Worm (Caenorhabditis elegans) whole organism, late embryonic: ENCODE data around the gene ech-2.
A peak's percentile ranks its signal among the peaks of the same experiment; 100 is the strongest.

Experiments
- C08G9.2 ChIP-seq: sonication (generic microtip); optimal IDR thresholded peaks from 2 replicates; lab custom pipeline; 2016; ENCODE audit warnings: mild to moderate bottlenecking, missing genetic modification characterization, moderate library complexity, missing compliant biosample characterization
- C38D4.7 ChIP-seq: fragments of 200-800 bp; sonication (Bioruptor generic); optimal IDR thresholded peaks from 2 replicates; lab custom pipeline; 2018; ENCODE audit warnings: mild to moderate bottlenecking, missing genetic modification characterization, moderate library complexity, missing compliant biosample characterization
- F13H6.1 ChIP-seq: sonication (generic microtip); optimal IDR thresholded peaks from 2 replicates; lab custom pipeline; 2016; ENCODE audit warnings: missing genetic modification characterization, missing compliant biosample characterization
- T23F11.4 ChIP-seq: fragments of 200-800 bp; sonication (Bioruptor generic); optimal IDR thresholded peaks from 2 replicates; lab custom pipeline; 2018; ENCODE audit warnings: mild to moderate bottlenecking, missing genetic modification characterization, missing compliant biosample characterization
- ahr-1 ChIP-seq: sonication (generic microtip); optimal IDR thresholded peaks from 2 replicates; lab custom pipeline; 2016; ENCODE audit warnings: missing genetic modification characterization, missing compliant biosample characterization
- ama-1 ChIP-seq: fragments of 150-350 bp; optimal IDR thresholded peaks from 2 replicates; lab custom pipeline; 2014
- ceh-14 ChIP-seq: sonication (generic microtip); optimal IDR thresholded peaks from 2 replicates; lab custom pipeline; 2016; ENCODE audit warnings: missing genotype, missing genetic modification characterization, missing compliant biosample characterization
- ceh-18 ChIP-seq: sonication (generic microtip); optimal IDR thresholded peaks from 2 replicates; lab custom pipeline; 2016; ENCODE audit warnings: missing genetic modification characterization, missing compliant biosample characterization
- ceh-19 ChIP-seq: fragments of 200-800 bp; sonication (Bioruptor generic); optimal IDR thresholded peaks from 2 replicates; lab custom pipeline; 2018; ENCODE audit warnings: mild to moderate bottlenecking, missing genetic modification characterization, missing compliant biosample characterization
- ceh-2 ChIP-seq: sonication (generic microtip); optimal IDR thresholded peaks from 2 replicates; lab custom pipeline; 2016; ENCODE audit warnings: missing genotype, missing genetic modification characterization, missing compliant biosample characterization
- ceh-31 ChIP-seq: sonication (generic microtip); optimal IDR thresholded peaks from 2 replicates; lab custom pipeline; 2016; ENCODE audit warnings: missing genetic modification characterization, missing compliant biosample characterization
- ceh-34 ChIP-seq: sonication (generic microtip); optimal IDR thresholded peaks from 2 replicates; lab custom pipeline; 2016; ENCODE audit warnings: mild to moderate bottlenecking, missing genetic modification characterization, missing compliant biosample characterization
- ceh-6 ChIP-seq: fragments of 200-800 bp; sonication (Bioruptor generic); optimal IDR thresholded peaks from 2 replicates; lab custom pipeline; 2018; ENCODE audit warnings: mild to moderate bottlenecking, missing genetic modification characterization, missing compliant biosample characterization
- dve-1 ChIP-seq: sonication (generic microtip); optimal IDR thresholded peaks from 2 replicates; lab custom pipeline; 2017; ENCODE audit warnings: antibody characterized with exemption, mild to moderate bottlenecking, missing genetic modification characterization, missing compliant biosample characterization
- elt-2 ChIP-seq: sonication (generic microtip); optimal IDR thresholded peaks from 2 replicates; lab custom pipeline; 2016; ENCODE audit warnings: missing genetic modification reagents, missing genetic modification characterization, missing compliant biosample characterization
- fax-1 ChIP-seq: sonication (generic microtip); optimal IDR thresholded peaks from 2 replicates; lab custom pipeline; 2016; ENCODE audit warnings: missing genotype, missing genetic modification characterization, missing compliant biosample characterization
- hlh-13 ChIP-seq: fragments of 200-800 bp; sonication (Bioruptor generic); optimal IDR thresholded peaks from 2 replicates; lab custom pipeline; 2018; ENCODE audit warnings: mild to moderate bottlenecking, missing genetic modification characterization, missing compliant biosample characterization
- hlh-30 ChIP-seq: sonication (generic microtip); optimal IDR thresholded peaks from 2 replicates; lab custom pipeline; 2017; ENCODE audit warnings: antibody characterized with exemption, missing genetic modification characterization, missing compliant biosample characterization; ENCODE audit not compliant: insufficient read depth
- hlh-6 ChIP-seq: sonication (generic microtip); optimal IDR thresholded peaks from 2 replicates; lab custom pipeline; 2016; ENCODE audit warnings: missing genotype, missing genetic modification characterization, missing compliant biosample characterization
- hlh-8 ChIP-seq: sonication (generic microtip); optimal IDR thresholded peaks from 2 replicates; lab custom pipeline; 2016; ENCODE audit warnings: missing genotype, missing genetic modification characterization, missing compliant biosample characterization
- lim-6 ChIP-seq: sonication (generic microtip); optimal IDR thresholded peaks from 2 replicates; lab custom pipeline; 2016; ENCODE audit warnings: missing genetic modification characterization, missing compliant biosample characterization
- lin-11 ChIP-seq: fragments of 200-800 bp; sonication (Bioruptor generic); optimal IDR thresholded peaks from 2 replicates; lab custom pipeline; 2018; ENCODE audit warnings: mild to moderate bottlenecking, missing genetic modification characterization, missing compliant biosample characterization
- mec-3 ChIP-seq: sonication (generic microtip); optimal IDR thresholded peaks from 2 replicates; lab custom pipeline; 2016; ENCODE audit warnings: borderline replicate concordance, missing genetic modification characterization, missing compliant biosample characterization
- nfya-1 ChIP-seq: sonication (generic microtip); optimal IDR thresholded peaks from 2 replicates; lab custom pipeline; 2017; ENCODE audit warnings: missing genetic modification characterization, mild to moderate bottlenecking, missing compliant biosample characterization, antibody characterized with exemption, moderate library complexity
- nhr-232 ChIP-seq: sonication (generic microtip); optimal IDR thresholded peaks from 2 replicates; lab custom pipeline; 2016; ENCODE audit warnings: missing genetic modification characterization, missing compliant biosample characterization
- odd-2 ChIP-seq: sonication (generic microtip); optimal IDR thresholded peaks from 2 replicates; lab custom pipeline; 2017; ENCODE audit warnings: antibody characterized with exemption, mild to moderate bottlenecking, missing genetic modification characterization, missing compliant biosample characterization
- pag-3 ChIP-seq: sonication (generic microtip); optimal IDR thresholded peaks from 2 replicates; lab custom pipeline; 2016; ENCODE audit warnings: missing compliant biosample characterization, missing genetic modification characterization, borderline replicate concordance
- pha-4 ChIP-seq: fragments of 150-350 bp; optimal IDR thresholded peaks from 2 replicates; lab custom pipeline; 2018; ENCODE audit warnings: missing biosample characterization, missing genetic modification reagents, missing genetic modification characterization
- pros-1 ChIP-seq: fragments of 150-350 bp; optimal IDR thresholded peaks from 2 replicates; lab custom pipeline; 2014; ENCODE audit warnings: missing biosample characterization, missing genetic modification reagents, missing genetic modification characterization
- syd-9 ChIP-seq: sonication (generic microtip); optimal IDR thresholded peaks from 2 replicates; lab custom pipeline; 2016; ENCODE audit warnings: mild to moderate bottlenecking, missing genetic modification characterization, moderate library complexity, missing compliant biosample characterization
- tbx-2 ChIP-seq: sonication (generic microtip); optimal IDR thresholded peaks from 2 replicates; lab custom pipeline; 2016; ENCODE audit warnings: missing genetic modification characterization, missing compliant biosample characterization
- tbx-7 ChIP-seq: sonication (generic microtip); optimal IDR thresholded peaks from 2 replicates; lab custom pipeline; 2016; ENCODE audit warnings: missing genotype, missing genetic modification characterization, missing compliant biosample characterization
- unc-3 ChIP-seq, 2 experiments: fragments of 200-800 bp in 1 of 2; sonication (Bioruptor generic) in 1 of 2; sonication (generic microtip) in 1 of 2; conservative IDR thresholded peaks in 1 of 2; optimal IDR thresholded peaks in 1 of 2; 2 replicates each; pipeline versions ENCODE4 v1.3.6 to Lab custom; 2016 to 2022; ENCODE audit warnings: missing compliant biosample characterization in 2 of 2, missing genetic modification characterization in 2 of 2, missing genetic modification reagents in 1 of 2
- unc-42 ChIP-seq: sonication (generic microtip); optimal IDR thresholded peaks from 2 replicates; lab custom pipeline; 2016; ENCODE audit warnings: missing genotype, missing genetic modification characterization, missing compliant biosample characterization
- zip-5 ChIP-seq: sonication (generic microtip); optimal IDR thresholded peaks from 2 replicates; lab custom pipeline; 2016; ENCODE audit warnings: missing genetic modification characterization, missing compliant biosample characterization

ech-2 gene

DNA sequence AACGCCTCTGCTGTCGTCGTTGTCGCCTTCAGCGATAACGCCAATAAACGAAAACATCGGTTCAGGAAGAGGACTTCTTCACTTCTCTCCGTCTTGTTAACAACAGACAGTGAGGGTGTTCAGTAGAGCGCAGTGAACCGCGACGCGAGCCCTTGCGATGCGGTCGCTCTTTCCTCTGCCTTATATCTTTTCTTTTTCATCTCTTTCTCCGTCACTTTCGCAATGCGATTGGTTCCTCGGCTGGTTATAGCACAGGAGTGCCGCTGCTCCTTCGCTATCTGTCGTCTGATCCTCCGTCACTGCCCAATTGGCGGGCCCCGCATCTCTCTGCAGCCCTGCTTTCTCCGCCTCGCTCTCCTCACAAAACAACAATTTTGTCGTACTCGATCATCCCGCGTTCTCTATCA lies 1.0 kb upstream of the ech-2 start (continued):
- TF ChIP-seq ama-1 (lab: Kevin White, UChicago): no peak
- TF ChIP-seq lin-11 (tag; lab: Kevin White, UChicago): no peak
- TF ChIP-seq pag-3 (tag; lab: Kevin White, UChicago): peak; percentile 57
- no peak for TF ChIP-seq zip-5
- peak; percentile 44 for TF ChIP-seq C08G9.2 (tag; lab: Kevin White, UChicago)
- no peak for TF ChIP-seq pros-1 (tag; lab: Kevin White, UChicago)
- TF ChIP-seq ceh-14: peak; percentile 36
- TF ChIP-seq unc-42 (tag; lab: Kevin White, UChicago): peak; percentile 76
- TF ChIP-seq ceh-6 (GFP tag; lab: Kevin White, UChicago): no peak
- TF ChIP-seq ceh-34 (tag; lab: Kevin White, UChicago): peak; percentile 72
- no peak for TF ChIP-seq tbx-7 (tag; lab: Kevin White, UChicago)

DNA sequence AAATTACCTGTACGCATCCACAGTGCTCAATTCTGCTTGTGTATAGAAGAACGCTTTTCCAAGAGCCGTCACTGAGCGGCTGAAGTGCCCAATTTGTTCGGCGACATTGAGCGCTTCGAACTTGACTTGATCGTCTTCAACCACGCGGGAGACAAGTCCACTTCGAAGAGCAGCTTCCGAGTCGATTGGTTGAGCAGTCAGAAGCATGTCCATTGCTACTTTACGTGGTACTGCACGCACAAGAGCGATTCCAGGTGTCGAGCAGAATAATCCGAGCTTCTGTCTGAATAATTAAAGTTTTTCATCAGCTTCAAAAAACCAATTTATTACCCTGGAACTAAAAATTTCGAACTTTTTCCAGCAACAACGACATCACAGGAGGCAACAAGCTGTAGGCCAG lies 727 bp downstream of the ech-2 start:
- TF ChIP-seq ceh-2 (tag; lab: Kevin White, UChicago) (no peak), F13H6.1 (tag; lab: Kevin White, UChicago) (no peak), fax-1 (no peak)

DNA sequence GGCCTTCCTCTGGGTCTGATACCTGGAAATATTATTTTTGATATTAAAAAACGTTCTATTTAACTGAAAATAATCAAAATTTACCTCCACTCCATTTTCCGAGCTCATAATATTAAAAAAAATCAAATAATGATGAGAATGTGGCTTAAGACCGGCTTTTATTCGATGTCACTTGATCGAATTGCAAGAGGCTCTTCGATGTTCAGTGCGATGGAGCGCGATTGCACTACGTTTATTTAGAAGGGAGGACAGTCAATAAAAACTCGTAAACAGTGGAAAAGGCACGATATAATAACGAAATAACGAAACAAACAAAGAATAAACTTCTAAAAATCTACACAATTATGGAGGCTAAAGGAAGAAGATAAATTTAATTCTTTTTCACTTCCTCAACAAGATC lies 1.4 kb downstream of the ech-2 start, which contains the start of gene tag-30:
tag-30 (minus strand) TSS at position 383 of the 400 bp plus-strand sequence.
- TF ChIP-seq ceh-34 (tag; lab: Kevin White, UChicago) (peak; percentile 54), ceh-19 (GFP tag; lab: Kevin White, UChicago) (no peak), dve-1 (tag; lab: Kevin White, UChicago) (no peak), hlh-6 (tag; lab: Kevin White, UChicago) (no peak), pha-4 (tag; lab: Kevin White, UChicago) (no peak), elt-2 (tag; lab: Kevin White, UChicago) (no peak), ceh-31 (tag; lab: Kevin White, UChicago) (peak; percentile 62), hlh-30 (tag; lab: Kevin White, UChicago) (peak; percentile 66), tbx-2 (tag; lab: Kevin White, UChicago) (peak; percentile 41), nfya-1 (peak; percentile 22), syd-9 (tag; lab: Kevin White, UChicago) (no peak), unc-42 (tag; lab: Kevin White, UChicago) (peak; percentile 59), ceh-18 (tag; lab: Kevin White, UChicago) (no peak)

DNA sequence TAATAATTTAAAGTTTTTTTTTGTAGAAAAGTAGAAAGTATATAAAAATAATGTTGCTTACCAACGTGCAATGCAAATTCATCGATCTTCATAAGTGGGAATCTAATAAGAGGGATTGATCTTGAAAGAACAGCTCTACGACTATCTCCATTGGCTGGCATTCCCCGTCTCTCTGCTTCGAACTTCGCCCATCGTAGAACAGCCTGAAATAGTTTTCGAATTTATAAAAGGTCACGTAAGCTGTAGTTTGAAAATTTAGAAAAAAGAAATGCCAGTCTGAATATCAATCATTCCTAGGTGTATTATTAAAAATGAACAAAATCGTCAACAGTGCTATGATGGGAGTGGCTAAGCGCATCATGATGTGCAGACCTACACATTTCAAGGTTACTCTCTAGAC lies 4.3 kb downstream of the ech-2 start, which contains the start of gene F38H4.5:
F38H4.5 (plus strand) TSS at position 301 of the 400 bp plus-strand sequence.
- no peak for TF ChIP-seq hlh-13
- no peak for TF ChIP-seq T23F11.4
- TF ChIP-seq odd-2: no peak
- no peak for TF ChIP-seq hlh-8 (tag; lab: Kevin White, UChicago)
- TF ChIP-seq unc-3 (GFP tag; conservative IDR thresholded peaks at IDR 0.05; lab: Robert Waterston, UW): no peak
- TF ChIP-seq unc-3 (tag; optimal IDR thresholded peaks at IDR 0.05; lab: Kevin White, UChicago): no peak
- no peak for TF ChIP-seq lim-6 (tag; lab: Kevin White, UChicago)
- TF ChIP-seq ceh-31 (tag; lab: Kevin White, UChicago): no peak
- TF ChIP-seq, all 69 proteins: peak for 0

DNA sequence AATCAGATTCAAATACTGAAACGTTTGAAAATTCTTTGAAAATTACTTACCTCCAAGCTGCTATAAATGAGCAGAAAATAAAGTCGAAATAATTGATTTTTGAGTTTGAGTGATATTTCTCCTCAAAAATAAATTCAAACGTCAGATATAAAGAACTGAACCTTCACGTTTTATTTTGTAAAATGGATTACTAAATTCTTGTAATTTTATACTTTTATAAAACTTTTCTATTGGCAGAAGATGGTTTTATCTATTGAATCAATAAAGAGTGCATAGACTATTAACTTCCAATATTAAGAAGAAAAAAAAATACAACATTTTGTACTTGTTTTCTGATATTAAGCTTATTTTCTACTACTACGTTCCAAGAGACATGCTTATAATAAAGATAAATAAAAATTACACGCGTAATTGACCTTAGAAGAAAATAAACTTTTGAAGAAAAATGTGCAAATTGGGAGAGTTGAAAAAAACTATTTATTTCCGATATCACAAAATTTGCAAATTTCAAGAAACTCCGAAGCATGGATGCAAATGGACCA lies 8.3 kb downstream of the ech-2 start, which contains the start of the genes F38H4.6 and F38H4.4:
F38H4.6 (minus strand) TSS at position 101 of the 542 bp plus-strand sequence.
F38H4.4 (plus strand) TSS at position 492 of the 542 bp plus-strand sequence.
- TF ChIP-seq nfya-1 (no peak), C38D4.7 (GFP tag; lab: Kevin White, UChicago) (no peak), elt-2 (tag; lab: Kevin White, UChicago) (no peak), tbx-2 (tag; lab: Kevin White, UChicago) (no peak), ahr-1 (no peak), zip-5 (no peak), C08G9.2 (tag; lab: Kevin White, UChicago) (no peak), ceh-6 (GFP tag; lab: Kevin White, UChicago) (no peak), hlh-6 (tag; lab: Kevin White, UChicago) (no peak), mec-3 (tag; lab: Kevin White, UChicago) (no peak), nhr-232 (tag; lab: Kevin White, UChicago) (no peak), ceh-2 (tag; lab: Kevin White, UChicago) (no peak), pha-4 (tag; lab: Kevin White, UChicago) (no peak)
- TF ChIP-seq, all 69 proteins: peak for 0
